Fruit fly (Drosophila melanogaster): ENCODE results near the gene CAH5.

The CAH5 gene

dm6 chr3R:31231134-31231533 lies 31.3 kb upstream of the CAH5 start:
- no peak for TF ChIP-seq CG17801 (GFP tag; optimal IDR thresholded peaks at IDR 0.05; ENCODE audit: partially characterized antibody)

- no peak for TF ChIP-seq CG17801 (GFP tag; optimal IDR thresholded peaks at IDR 0.05; ENCODE audit: partially characterized antibody)
These were observed 30.2 kb upstream of the CAH5 start, which contains the start of gene CG15563 for dm6 chr3R:31232236-31232635. Gene CG15563 (minus strand): TSS chr3R:31232336.

dm6 chr3R:31235262-31235661 lies 27.1 kb upstream of the CAH5 start, which contains the start of gene CG15564:
Gene CG15564 (minus strand): TSS chr3R:31235362.
- TF ChIP-seq CG17801 (GFP tag; optimal IDR thresholded peaks at IDR 0.05; ENCODE audit: partially characterized antibody), result no peak

DNA sequence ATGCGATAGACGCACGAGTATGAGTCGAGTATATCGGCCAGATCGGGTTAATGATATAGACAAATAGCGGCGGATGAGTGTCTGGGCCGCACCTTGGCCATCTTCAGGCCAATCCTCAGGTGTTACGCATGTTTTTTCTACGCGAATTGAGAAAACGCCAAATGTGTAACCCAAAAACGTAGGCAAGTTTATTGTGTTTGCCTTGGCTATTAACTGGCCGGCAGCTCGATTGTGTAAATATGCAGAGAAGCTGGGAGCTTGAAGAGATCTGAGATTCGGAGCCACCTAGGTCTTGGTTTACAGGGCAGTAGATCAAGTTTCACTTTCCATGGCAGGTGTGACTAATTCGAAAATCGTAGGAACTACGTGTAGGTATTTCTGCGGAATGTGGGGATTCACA lies 22.4 kb upstream of the CAH5 start:
- no peak for TF ChIP-seq CG17801 (GFP tag; optimal IDR thresholded peaks at IDR 0.05; ENCODE audit: partially characterized antibody)

- no peak for TF ChIP-seq CG17801 (GFP tag; optimal IDR thresholded peaks at IDR 0.05; ENCODE audit: partially characterized antibody)
These were observed 21.3 kb upstream of the CAH5 start for dm6 chr3R:31241109-31241508.

- TF ChIP-seq CG17801 (GFP tag; optimal IDR thresholded peaks at IDR 0.05; ENCODE audit: partially characterized antibody), result no peak
These were observed 19.2 kb upstream of the CAH5 start for dm6 chr3R:31243079-31243668.

- no peak for TF ChIP-seq CG17801 (GFP tag; optimal IDR thresholded peaks at IDR 0.05; ENCODE audit: partially characterized antibody)
These were observed 16.6 kb upstream of the CAH5 start for dm6 chr3R:31245785-31246184.

DNA sequence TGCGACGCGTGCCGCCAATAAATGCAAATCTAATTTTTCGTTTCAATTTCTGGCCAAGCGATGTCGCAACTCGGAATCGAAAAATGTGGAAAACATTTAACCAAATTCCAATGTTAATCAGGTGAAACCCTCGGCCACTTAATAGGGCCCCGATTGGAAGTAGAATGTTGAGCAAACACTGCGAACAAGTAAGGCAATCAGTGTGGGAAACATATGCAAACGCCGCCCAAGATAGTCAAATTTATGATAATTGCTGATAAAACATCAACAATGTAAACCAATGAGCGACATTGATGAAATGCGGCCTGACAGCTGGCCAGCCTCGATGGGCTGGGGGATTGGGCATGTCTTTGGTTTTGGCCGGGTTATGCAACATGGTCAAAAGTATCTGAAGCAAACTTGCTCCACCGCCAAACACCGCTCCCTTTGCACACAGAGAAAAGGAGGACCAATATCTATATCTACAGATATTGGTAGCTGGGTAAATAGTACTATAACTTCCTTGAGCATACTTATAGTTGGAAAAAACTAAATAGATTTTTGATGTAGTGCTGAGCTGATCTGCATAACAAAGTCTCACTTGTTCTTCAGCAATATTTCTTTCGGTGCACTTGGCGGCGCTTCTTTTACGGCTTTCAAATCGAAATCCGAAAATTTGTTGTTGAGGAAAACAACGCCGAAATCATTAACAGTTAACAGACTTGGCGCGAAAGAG lies 15.0 kb upstream of the CAH5 start:
- no peak for TF ChIP-seq CG17801 (GFP tag; optimal IDR thresholded peaks at IDR 0.05; ENCODE audit: partially characterized antibody)

DNA sequence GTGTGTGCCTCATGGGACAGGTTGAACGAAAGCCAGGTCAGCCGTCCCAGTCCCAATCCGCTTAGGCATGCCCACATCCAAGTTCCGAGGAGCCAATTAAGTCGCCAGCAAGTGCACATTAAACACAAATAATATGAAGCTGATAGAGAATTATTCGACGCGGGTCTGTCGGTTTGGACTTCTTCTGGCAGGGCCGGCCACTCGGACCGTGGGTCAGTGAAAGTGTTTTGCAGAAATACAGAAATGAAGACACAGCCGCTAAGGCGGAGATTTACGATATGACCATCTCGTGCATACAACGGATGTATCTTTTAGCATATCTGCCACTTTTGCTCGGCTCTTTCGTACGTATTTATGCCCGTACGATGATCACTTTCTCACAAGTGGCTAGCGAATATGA lies 14.2 kb upstream of the CAH5 start:
- no peak for TF ChIP-seq CG17801 (GFP tag; optimal IDR thresholded peaks at IDR 0.05; ENCODE audit: partially characterized antibody)

DNA sequence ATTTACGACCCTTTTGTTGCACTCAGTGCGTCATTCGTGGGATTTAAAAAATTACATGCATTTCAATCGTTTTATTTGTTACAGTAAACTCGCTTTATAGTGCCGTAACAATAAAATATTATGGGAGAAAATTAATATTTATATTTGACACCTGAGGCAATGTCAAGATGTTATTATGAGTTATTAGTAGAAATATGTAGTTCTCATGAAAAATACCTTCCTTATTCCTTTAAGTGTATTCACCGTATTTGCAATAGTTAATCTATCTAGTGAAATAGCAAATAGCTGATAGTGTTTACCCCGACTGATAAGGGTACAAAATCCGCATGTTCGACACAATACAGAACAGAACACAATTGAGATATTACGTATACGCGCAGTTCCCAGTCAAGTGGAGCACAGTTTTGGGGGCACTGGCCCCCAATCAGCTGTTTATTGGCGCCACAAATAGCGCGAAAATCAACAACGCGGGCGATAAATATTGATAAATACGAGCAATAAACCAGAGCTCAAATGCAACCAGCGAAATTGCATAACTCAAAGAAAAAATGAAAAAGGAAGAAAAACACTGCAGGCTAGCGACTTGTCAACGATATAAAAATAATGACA lies 11.9 kb upstream of the CAH5 start:
- TF ChIP-seq CG17801 (GFP tag; optimal IDR thresholded peaks at IDR 0.05; ENCODE audit: partially characterized antibody), result no peak

DNA sequence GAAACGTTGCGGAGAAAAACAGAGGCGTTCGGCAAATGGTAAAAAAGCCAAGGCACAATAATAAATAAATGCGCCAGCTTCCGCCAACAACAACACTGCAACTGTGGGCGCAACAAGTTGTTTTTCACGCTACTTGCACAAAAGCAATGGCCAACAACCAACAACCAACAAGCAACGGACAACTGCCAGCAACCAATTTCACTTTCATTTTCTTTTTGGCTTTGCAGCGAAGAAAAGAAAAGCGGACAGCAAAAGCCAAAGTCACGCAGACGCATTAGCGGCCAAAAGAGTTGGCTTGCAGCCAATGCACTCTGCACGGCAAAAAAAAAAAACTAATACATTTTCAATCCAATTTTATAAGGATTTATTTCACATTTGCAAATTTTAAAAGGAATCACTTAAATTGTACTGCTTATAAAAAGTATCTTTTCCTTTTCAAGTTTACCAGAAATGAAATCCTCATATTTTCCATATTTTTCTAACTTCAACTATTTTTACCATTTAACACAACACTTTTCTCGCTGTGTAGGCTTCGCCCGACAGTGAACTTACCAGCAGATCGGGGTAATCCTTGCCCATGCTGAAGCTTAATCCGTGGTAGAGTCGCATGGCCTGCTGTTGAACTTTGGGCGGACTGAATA lies 11.1 kb upstream of the CAH5 start:
- no peak for TF ChIP-seq CG17801 (GFP tag; optimal IDR thresholded peaks at IDR 0.05; ENCODE audit: partially characterized antibody)

DNA sequence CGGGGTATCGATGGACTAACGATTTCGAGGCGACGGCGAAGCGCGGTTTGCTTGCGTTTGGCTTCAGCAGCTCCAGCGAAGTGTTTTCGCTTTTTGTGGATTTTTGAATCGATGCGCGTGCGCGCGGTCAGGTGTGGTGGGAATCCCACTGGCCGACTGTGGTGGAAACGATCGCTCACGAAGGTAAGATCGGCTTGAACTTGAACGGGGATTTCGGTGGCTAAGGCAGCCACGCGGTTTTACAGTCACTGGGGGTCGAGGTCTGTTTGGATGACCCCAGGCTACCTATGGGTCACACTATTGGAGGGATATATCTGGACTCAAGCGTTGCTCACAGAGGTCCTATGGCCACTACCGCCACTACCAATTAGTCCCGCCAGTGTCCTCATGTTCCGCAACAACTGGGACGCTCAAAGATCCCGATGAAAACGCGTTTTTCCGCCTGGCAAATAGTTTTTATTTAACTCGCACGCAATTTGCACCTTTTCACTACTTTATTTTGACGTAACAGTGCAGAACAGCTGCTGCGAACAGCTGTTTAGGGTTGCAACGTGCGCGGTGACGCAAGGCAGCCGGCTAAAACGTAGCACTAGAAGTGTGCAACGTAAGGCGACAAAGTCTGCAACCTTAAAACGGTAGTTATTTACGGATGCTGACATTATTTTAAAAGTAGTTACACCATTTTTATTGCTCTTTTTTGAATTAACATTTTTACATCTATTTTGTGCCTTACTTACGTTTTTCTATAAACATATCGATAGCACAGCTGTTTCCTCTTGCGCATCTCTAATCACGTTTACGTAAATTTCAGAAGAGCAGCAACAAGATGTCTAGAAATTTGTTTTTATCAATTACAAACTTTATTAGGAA lies 10.1 kb upstream of the CAH5 start, which contains the start of the genes qless and mRpL32:
TSS of gene qless (minus strand) at position 516 of the 870 bp plus-strand sequence.
TSS of gene mRpL32 (plus strand) at position 780 of the 870 bp plus-strand sequence.
- peak; percentile 51 for TF ChIP-seq CG17801 (GFP tag; optimal IDR thresholded peaks at IDR 0.05; ENCODE audit: partially characterized antibody)

dm6 chr3R:31254808-31255207 lies 7.6 kb upstream of the CAH5 start, which contains the start of the genes CG1750 and spn-F:
Gene CG1750 (minus strand): TSS chr3R:31254900.
Gene spn-F (plus strand): TSS chr3R:31255127.
- TF ChIP-seq CG17801 (GFP tag; optimal IDR thresholded peaks at IDR 0.05; ENCODE audit: partially characterized antibody), result peak; percentile 54

DNA sequence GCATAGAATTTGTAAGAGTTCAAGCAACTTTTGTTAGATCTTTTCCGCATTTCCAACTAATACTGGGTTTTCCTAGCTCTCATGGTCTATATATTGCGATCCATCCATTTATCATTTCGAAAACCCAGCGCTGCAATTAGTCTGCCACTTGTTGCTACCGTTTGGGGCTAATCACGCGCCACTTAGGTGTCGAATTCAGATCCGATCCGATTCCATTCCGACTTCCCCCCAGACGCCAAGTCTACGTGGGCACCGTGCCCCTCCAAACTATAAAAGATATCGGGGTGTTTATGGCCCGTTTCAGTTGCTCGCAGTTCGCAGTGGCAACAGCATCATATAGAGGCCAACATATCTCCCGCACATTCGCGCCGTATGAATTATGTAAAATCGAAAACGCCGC lies 5.1 kb upstream of the CAH5 start, which contains the start of gene CAH6:
TSS of gene CAH6 (plus strand) at position 301 of the 400 bp plus-strand sequence.
- no peak for TF ChIP-seq CG17801 (GFP tag; optimal IDR thresholded peaks at IDR 0.05; ENCODE audit: partially characterized antibody)

Measured in ovary, adult (tissue).